Worm (Caenorhabditis elegans): ENCODE measurements around the gene nphp-1.

DNA sequence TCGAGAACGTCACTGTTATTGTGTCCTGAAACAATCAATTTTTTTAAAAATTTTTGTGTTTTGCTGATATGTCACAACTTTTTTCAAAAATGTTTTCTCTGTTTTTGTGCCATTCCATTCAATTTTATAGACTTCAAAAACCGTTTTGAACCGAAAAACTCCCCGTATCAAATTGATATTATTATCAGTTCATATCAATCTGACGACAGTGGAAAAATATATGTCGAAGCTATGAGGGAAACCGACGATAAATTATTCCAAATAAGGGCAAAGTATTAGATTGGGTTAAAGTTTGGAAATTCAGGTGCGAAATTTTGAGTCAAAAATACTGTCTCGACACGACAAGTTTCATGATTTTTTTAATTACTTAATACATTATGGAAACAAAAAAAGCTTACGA, 4.3 kb upstream of the nphp-1 start:
- TF ChIP-seq ceh-6 (GFP tag; optimal IDR thresholded peaks at IDR 0.05) (no peak), pqm-1 (tag; optimal IDR thresholded peaks at IDR 0.05) (no peak), ama-1 (optimal IDR thresholded peaks at IDR 0.05) (no peak), dmd-4 (tag; optimal IDR thresholded peaks at IDR 0.05; ENCODE audit: borderline replicate concordance) (no peak), ceh-31 (tag; optimal IDR thresholded peaks at IDR 0.05) (no peak), ttx-3 (tag; optimal IDR thresholded peaks at IDR 0.05) (no peak), unc-42 (tag; optimal IDR thresholded peaks at IDR 0.05) (no peak), ceh-14 (tag; optimal IDR thresholded peaks at IDR 0.05) (no peak), dve-1 (tag; optimal IDR thresholded peaks at IDR 0.05) (no peak), hlh-30 (tag; optimal IDR thresholded peaks at IDR 0.05; ENCODE audit: insufficient read depth) (no peak), unc-55 (GFP tag; optimal IDR thresholded peaks at IDR 0.05) (no peak)
